Worm (Caenorhabditis elegans): ENCODE data around the gene cyp-14A2.
A peak's percentile ranks its signal among the peaks of the same experiment; 100 is the strongest.

The cyp-14A2 gene

ce11 chrX:13237102-13237501 lies 32.4 kb downstream of the cyp-14A2 start, which contains the start of gene K08H2.3:
K08H2.3 (plus strand) TSS chrX:13237402.
- TF ChIP-seq hmbx-1 (tag; optimal IDR thresholded peaks at IDR 0.05) (no peak), flt-1 (GFP tag; IDR thresholded peaks at IDR 0.05) (no peak), ceh-36 (tag; optimal IDR thresholded peaks at IDR 0.05) (no peak), F13C5.2 (tag; optimal IDR thresholded peaks at IDR 0.05) (no peak), tbx-37 (GFP tag; conservative IDR thresholded peaks at IDR 0.05) (no peak), sea-1 (GFP tag; conservative IDR thresholded peaks at IDR 0.05) (no peak), aly-1 (tag; optimal IDR thresholded peaks at IDR 0.05) (no peak), pes-1 (GFP tag; IDR thresholded peaks at IDR 0.05) (no peak), hnd-1 (tag; optimal IDR thresholded peaks at IDR 0.05) (no peak), hmg-4 (GFP tag; optimal IDR thresholded peaks at IDR 0.05) (no peak), B0310.2 (tag; optimal IDR thresholded peaks at IDR 0.05) (no peak), ets-7 (tag; optimal IDR thresholded peaks at IDR 0.05) (no peak), scrt-1 (GFP tag; IDR thresholded peaks at IDR 0.05) (no peak), tbx-11 (GFP tag; IDR thresholded peaks at IDR 0.05) (no peak), tra-4 (tag; optimal IDR thresholded peaks at IDR 0.05) (no peak), ceh-13 (GFP tag; optimal IDR thresholded peaks at IDR 0.05) (no peak), ama-1 (optimal IDR thresholded peaks at IDR 0.05) (no peak)

ce11 chrX:13234879-13235278 lies 34.6 kb downstream of the cyp-14A2 start, which contains the start of gene K08H2.2:
K08H2.2 (minus strand) TSS chrX:13234979.
- TF ChIP-seq F13C5.2 (tag; optimal IDR thresholded peaks at IDR 0.05), result no peak
- no peak for TF ChIP-seq pes-1 (GFP tag; IDR thresholded peaks at IDR 0.05)
- no peak for TF ChIP-seq tbx-11 (GFP tag; IDR thresholded peaks at IDR 0.05)
- no peak for TF ChIP-seq ets-7 (tag; optimal IDR thresholded peaks at IDR 0.05)
- no peak for TF ChIP-seq hmbx-1 (tag; optimal IDR thresholded peaks at IDR 0.05)
- no peak for TF ChIP-seq B0310.2 (tag; optimal IDR thresholded peaks at IDR 0.05)
- TF ChIP-seq ama-1 (optimal IDR thresholded peaks at IDR 0.05), result no peak
- no peak for TF ChIP-seq tbx-37 (GFP tag; conservative IDR thresholded peaks at IDR 0.05)
- TF ChIP-seq scrt-1 (GFP tag; IDR thresholded peaks at IDR 0.05), result no peak
- no peak for TF ChIP-seq hmg-4 (GFP tag; optimal IDR thresholded peaks at IDR 0.05)
- no peak for TF ChIP-seq sea-1 (GFP tag; conservative IDR thresholded peaks at IDR 0.05)
- no peak for TF ChIP-seq ceh-13 (GFP tag; optimal IDR thresholded peaks at IDR 0.05)
- TF ChIP-seq aly-1 (tag; optimal IDR thresholded peaks at IDR 0.05), result no peak
- TF ChIP-seq hnd-1 (tag; optimal IDR thresholded peaks at IDR 0.05), result no peak
- TF ChIP-seq flt-1 (GFP tag; IDR thresholded peaks at IDR 0.05), result no peak
- TF ChIP-seq ceh-36 (tag; optimal IDR thresholded peaks at IDR 0.05), result no peak
- no peak for TF ChIP-seq tra-4 (tag; optimal IDR thresholded peaks at IDR 0.05)

- TF ChIP-seq hmg-4 (GFP tag; optimal IDR thresholded peaks at IDR 0.05) (no peak), ceh-13 (GFP tag; optimal IDR thresholded peaks at IDR 0.05) (no peak), ceh-36 (tag; optimal IDR thresholded peaks at IDR 0.05) (no peak), tbx-37 (GFP tag; conservative IDR thresholded peaks at IDR 0.05) (no peak), scrt-1 (GFP tag; IDR thresholded peaks at IDR 0.05) (no peak), flt-1 (GFP tag; IDR thresholded peaks at IDR 0.05) (no peak), hmbx-1 (tag; optimal IDR thresholded peaks at IDR 0.05) (no peak), sea-1 (GFP tag; conservative IDR thresholded peaks at IDR 0.05) (no peak), ama-1 (optimal IDR thresholded peaks at IDR 0.05) (no peak), tra-4 (tag; optimal IDR thresholded peaks at IDR 0.05) (no peak), aly-1 (tag; optimal IDR thresholded peaks at IDR 0.05) (no peak), ets-7 (tag; optimal IDR thresholded peaks at IDR 0.05) (no peak), hnd-1 (tag; optimal IDR thresholded peaks at IDR 0.05) (no peak)
These were observed 37.2 kb downstream of the cyp-14A2 start, which contains the start of gene bgnt-1.5 for ce11 chrX:13232259-13232658. bgnt-1.5 (minus strand) TSS chrX:13232359.

ce11 chrX:13227778-13228177 lies 41.7 kb downstream of the cyp-14A2 start:
- no peak for TF ChIP-seq hmg-4 (GFP tag; optimal IDR thresholded peaks at IDR 0.05)
- no peak for TF ChIP-seq flt-1 (GFP tag; IDR thresholded peaks at IDR 0.05)
- TF ChIP-seq tra-4 (tag; optimal IDR thresholded peaks at IDR 0.05), result no peak
- no peak for TF ChIP-seq ceh-36 (tag; optimal IDR thresholded peaks at IDR 0.05)
- TF ChIP-seq B0310.2 (tag; optimal IDR thresholded peaks at IDR 0.05), result no peak
- TF ChIP-seq sea-1 (GFP tag; conservative IDR thresholded peaks at IDR 0.05), result no peak
- no peak for TF ChIP-seq hmbx-1 (tag; optimal IDR thresholded peaks at IDR 0.05)
- no peak for TF ChIP-seq F13C5.2 (tag; optimal IDR thresholded peaks at IDR 0.05)
- TF ChIP-seq ama-1 (optimal IDR thresholded peaks at IDR 0.05), result no peak
- TF ChIP-seq ceh-13 (GFP tag; optimal IDR thresholded peaks at IDR 0.05), result no peak

- TF ChIP-seq sea-1 (GFP tag; conservative IDR thresholded peaks at IDR 0.05) (0 out of 2 replicates have a peak, but pooled peaks have one; percentile 27), aly-1 (tag; optimal IDR thresholded peaks at IDR 0.05) (peak; percentile 28), hmg-4 (GFP tag; optimal IDR thresholded peaks at IDR 0.05) (no peak), ceh-13 (GFP tag; optimal IDR thresholded peaks at IDR 0.05) (no peak)
These were observed 42.8 kb downstream of the cyp-14A2 start, which contains the start of gene skr-21 for ce11 chrX:13226614-13227096. skr-21 (minus strand) TSS chrX:13226664.

ce11 chrX:13225111-13225905 lies 44.2 kb downstream of the cyp-14A2 start:
- TF ChIP-seq ceh-13 (GFP tag; optimal IDR thresholded peaks at IDR 0.05), result no peak
- TF ChIP-seq scrt-1 (GFP tag; IDR thresholded peaks at IDR 0.05), result no peak
- no peak for TF ChIP-seq sea-1 (GFP tag; conservative IDR thresholded peaks at IDR 0.05)
- TF ChIP-seq ets-7 (tag; optimal IDR thresholded peaks at IDR 0.05), result no peak
- TF ChIP-seq tra-4 (tag; optimal IDR thresholded peaks at IDR 0.05), result no peak
- TF ChIP-seq ceh-36 (tag; optimal IDR thresholded peaks at IDR 0.05), result peak; percentile 5
- no peak for TF ChIP-seq B0310.2 (tag; optimal IDR thresholded peaks at IDR 0.05)
- no peak for TF ChIP-seq tbx-11 (GFP tag; IDR thresholded peaks at IDR 0.05)

ce11 chrX:13224608-13225007 lies 44.9 kb downstream of the cyp-14A2 start, which contains the start of gene skr-19:
skr-19 (minus strand) TSS chrX:13224708.
- TF ChIP-seq tbx-37 (GFP tag; conservative IDR thresholded peaks at IDR 0.05) (no peak), tra-4 (tag; optimal IDR thresholded peaks at IDR 0.05) (no peak), hnd-1 (tag; optimal IDR thresholded peaks at IDR 0.05) (no peak), hmg-4 (GFP tag; optimal IDR thresholded peaks at IDR 0.05) (no peak), hmbx-1 (tag; optimal IDR thresholded peaks at IDR 0.05) (no peak), B0310.2 (tag; optimal IDR thresholded peaks at IDR 0.05) (no peak), ceh-13 (GFP tag; optimal IDR thresholded peaks at IDR 0.05) (no peak), ama-1 (optimal IDR thresholded peaks at IDR 0.05) (no peak), ets-7 (tag; optimal IDR thresholded peaks at IDR 0.05) (no peak), ceh-36 (tag; optimal IDR thresholded peaks at IDR 0.05) (no peak), flt-1 (GFP tag; IDR thresholded peaks at IDR 0.05) (no peak), sea-1 (GFP tag; conservative IDR thresholded peaks at IDR 0.05) (no peak), tbx-11 (GFP tag; IDR thresholded peaks at IDR 0.05) (no peak), aly-1 (tag; optimal IDR thresholded peaks at IDR 0.05) (no peak), F13C5.2 (tag; optimal IDR thresholded peaks at IDR 0.05) (no peak), scrt-1 (GFP tag; IDR thresholded peaks at IDR 0.05) (no peak), pes-1 (GFP tag; IDR thresholded peaks at IDR 0.05) (no peak)

All from whole organism, early embryonic.